Fruit fly (Drosophila melanogaster) whole organism, embryonic: ENCODE data around the gene et.

ENCODE experiments used
- Awh ChIP-seq: fragments of 200-800 bp; sonication (Bioruptor generic); IDR thresholded peaks from 2 replicates; pipeline ENCODE4, ENCODE4 v1.3.6; 2022; ENCODE audit warnings: missing biosample characterization, missing genetic modification characterization
- BEAF-32 ChIP-seq: fragments of 200-800 bp; sonication (Bioruptor generic); optimal IDR thresholded peaks from 3 replicates; lab custom pipeline; 2017; ENCODE audit warnings: missing biosample characterization, missing genetic modification characterization, mild to moderate bottlenecking, moderate library complexity, missing genetic modification reagents
- CG10274 ChIP-seq: fragments of 200-800 bp; sonication (Bioruptor generic); optimal IDR thresholded peaks from 3 replicates; lab custom pipeline; 2017; ENCODE audit warnings: missing biosample characterization, mild to moderate bottlenecking, missing genetic modification characterization
- CG10462 ChIP-seq: fragments of 200-800 bp; sonication (Bioruptor generic); optimal IDR thresholded peaks from 2 replicates; lab custom pipeline; 2016; ENCODE audit warnings: missing biosample characterization, missing genetic modification characterization
- CG10959 ChIP-seq: fragments of 200-800 bp; sonication (Bioruptor generic); IDR thresholded peaks from 2 replicates; pipeline ENCODE4 v1.3.6; 2022; ENCODE audit warnings: missing biosample characterization, missing genetic modification characterization
- CG11560 ChIP-seq: fragments of 200-800 bp; sonication (Bioruptor generic); IDR thresholded peaks from 3 replicates; pipeline ENCODE4 v1.3.6; 2022; ENCODE audit warnings: missing biosample characterization, missing genetic modification characterization
- CG12299 ChIP-seq: fragments of 200-800 bp; sonication (Bioruptor generic); optimal IDR thresholded peaks from 2 replicates; lab custom pipeline; 2018; ENCODE audit warnings: missing biosample characterization, mild to moderate bottlenecking, missing genetic modification characterization
- CG13287 ChIP-seq: fragments of 200-800 bp; sonication (Bioruptor generic); IDR thresholded peaks from 2 replicates; pipeline ENCODE4 v1.3.6; 2022; ENCODE audit warnings: missing biosample characterization, missing genetic modification characterization; ENCODE audit not compliant: partially characterized antibody
- CG15011 ChIP-seq: fragments of 200-800 bp; sonication (Bioruptor generic); optimal IDR thresholded peaks from 3 replicates; lab custom pipeline; 2018; ENCODE audit warnings: missing biosample characterization, mild to moderate bottlenecking, missing genetic modification characterization
- CG15073 ChIP-seq: fragments of 200-800 bp; sonication (Bioruptor generic); optimal IDR thresholded peaks from 2 replicates; lab custom pipeline; 2016; ENCODE audit warnings: missing biosample characterization, missing genetic modification characterization
- CG15269 ChIP-seq: fragments of 200-800 bp; sonication (Bioruptor generic); optimal IDR thresholded peaks from 2 replicates; lab custom pipeline; 2018; ENCODE audit warnings: missing biosample characterization, mild to moderate bottlenecking, missing genetic modification characterization, moderate library complexity
- CG17328 ChIP-seq: fragments of 200-800 bp; sonication (Bioruptor generic); IDR thresholded peaks from 2 replicates; pipeline ENCODE4 v1.3.6; 2022; ENCODE audit warnings: missing biosample characterization, missing genetic modification characterization
- CG1792 ChIP-seq: fragments of 200-800 bp; sonication (Bioruptor generic); optimal IDR thresholded peaks from 2 replicates; lab custom pipeline; 2016; ENCODE audit warnings: missing biosample characterization, missing genetic modification characterization
- CG18599 ChIP-seq: fragments of 200-800 bp; sonication (Bioruptor generic); optimal IDR thresholded peaks from 3 replicates; lab custom pipeline; 2017; ENCODE audit warnings: missing biosample characterization, missing genetic modification characterization, mild to moderate bottlenecking, moderate library complexity, missing genetic modification reagents
- CG32767 ChIP-seq: fragments of 200-800 bp; sonication (Bioruptor generic); IDR thresholded peaks from 2 replicates; pipeline ENCODE4 v1.3.6; 2022; ENCODE audit warnings: missing biosample characterization, missing genetic modification characterization
- CG3995 ChIP-seq: fragments of 200-800 bp; sonication (Bioruptor generic); optimal IDR thresholded peaks from 3 replicates; lab custom pipeline; 2016; ENCODE audit warnings: missing biosample characterization, missing genetic modification characterization
- CG4282 ChIP-seq: fragments of 200-800 bp; sonication (Bioruptor generic); optimal IDR thresholded peaks from 2 replicates; lab custom pipeline; 2016; ENCODE audit warnings: missing biosample characterization, missing genetic modification characterization
- CG7963 ChIP-seq: fragments of 200-800 bp; sonication (Bioruptor generic); IDR thresholded peaks from 3 replicates; pipeline ENCODE4 v1.3.6; 2022; ENCODE audit warnings: missing biosample characterization, missing genetic modification characterization; ENCODE audit not compliant: partially characterized antibody
- CG9609 ChIP-seq: fragments of 200-800 bp; sonication (Bioruptor generic); optimal IDR thresholded peaks from 3 replicates; lab custom pipeline; 2016; ENCODE audit warnings: missing biosample characterization, missing genetic modification characterization
- CHES-1-like ChIP-seq: fragments of 200-800 bp; sonication (Bioruptor generic); optimal IDR thresholded peaks from 2 replicates; lab custom pipeline; 2016; ENCODE audit warnings: missing biosample characterization, missing genetic modification characterization
- Camta ChIP-seq: fragments of 200-800 bp; sonication (Bioruptor generic); optimal IDR thresholded peaks from 2 replicates; lab custom pipeline; 2016; ENCODE audit warnings: missing biosample characterization, missing genetic modification characterization
- Dbx ChIP-seq: fragments of 200-800 bp; sonication (Bioruptor generic); IDR thresholded peaks from 3 replicates; pipeline ENCODE4 v1.3.6; 2022; ENCODE audit warnings: missing biosample characterization, missing genetic modification characterization
- Deaf1 ChIP-seq: fragments of 200-800 bp; optimal IDR thresholded peaks from 3 replicates; lab custom pipeline; 2019; ENCODE audit warnings: missing biosample characterization, mild to moderate bottlenecking, missing genetic modification characterization, moderate library complexity
- Dek ChIP-seq: fragments of 200-800 bp; sonication (Bioruptor generic); optimal IDR thresholded peaks from 3 replicates; lab custom pipeline; 2019; ENCODE audit warnings: missing biosample characterization, mild to moderate bottlenecking, missing genetic modification characterization, moderate library complexity
- Dip3 ChIP-seq: fragments of 200-800 bp; sonication (Bioruptor generic); optimal IDR thresholded peaks from 3 replicates; lab custom pipeline; 2016; ENCODE audit warnings: missing biosample characterization, missing genetic modification characterization
- E2f1 ChIP-seq: fragments of 200-800 bp; sonication (Bioruptor generic); IDR thresholded peaks from 2 replicates; pipeline ENCODE4 v1.3.6; 2022; ENCODE audit warnings: missing biosample characterization, missing genetic modification characterization
- Elba2 ChIP-seq: fragments of 200-800 bp; sonication (Bioruptor generic); optimal IDR thresholded peaks from 3 replicates; lab custom pipeline; 2016; ENCODE audit warnings: missing biosample characterization, missing genetic modification characterization
- Kr ChIP-seq: fragments of 200-800 bp; sonication (Bioruptor generic); optimal IDR thresholded peaks from 2 replicates; lab custom pipeline; 2017; ENCODE audit warnings: missing biosample characterization, mild to moderate bottlenecking, missing genetic modification characterization
- Lim3 ChIP-seq: fragments of 200-800 bp; sonication (Bioruptor generic); IDR thresholded peaks from 2 replicates; pipeline ENCODE4 v1.3.6; 2022; ENCODE audit warnings: missing biosample characterization, missing genetic modification characterization
- Max ChIP-seq: fragments of 200-800 bp; sonication (Bioruptor generic); optimal IDR thresholded peaks from 2 replicates; lab custom pipeline; 2016; ENCODE audit warnings: missing biosample characterization, mild to moderate bottlenecking, missing genetic modification characterization
- NfI ChIP-seq: fragments of 200-800 bp; sonication (Bioruptor generic); optimal IDR thresholded peaks from 3 replicates; lab custom pipeline; 2018; ENCODE audit warnings: missing biosample characterization, mild to moderate bottlenecking, missing genetic modification characterization, moderate library complexity
- Six4 ChIP-seq: fragments of 200-800 bp; sonication (Bioruptor generic); optimal IDR thresholded peaks from 2 replicates; lab custom pipeline; 2016; ENCODE audit warnings: missing biosample characterization, missing genetic modification characterization
- Taf1 ChIP-seq: fragments of 200-800 bp; sonication (Bioruptor generic); IDR thresholded peaks from 2 replicates; pipeline ENCODE4 v1.3.6; 2022; ENCODE audit warnings: missing biosample characterization, missing genetic modification characterization
- Xbp1 ChIP-seq: fragments of 200-800 bp; sonication (Bioruptor generic); optimal IDR thresholded peaks from 3 replicates; lab custom pipeline; 2016; ENCODE audit warnings: missing biosample characterization, mild to moderate bottlenecking, missing genetic modification characterization
- bowl ChIP-seq: fragments of 200-800 bp; sonication (Bioruptor generic); IDR thresholded peaks from 2 replicates; pipeline ENCODE4 v1.3.6; 2022; ENCODE audit warnings: missing biosample characterization, missing genetic modification characterization
- dan ChIP-seq: fragments of 200-800 bp; sonication (Bioruptor generic); IDR thresholded peaks from 2 replicates; pipeline ENCODE4 v1.3.6; 2022; ENCODE audit warnings: missing biosample characterization, missing genetic modification characterization
- dimm ChIP-seq: fragments of 200-800 bp; sonication (Bioruptor generic); IDR thresholded peaks from 2 replicates; pipeline ENCODE4 v1.3.6; 2022; ENCODE audit warnings: missing biosample characterization, missing genetic modification characterization
- grau ChIP-seq: fragments of 200-800 bp; optimal IDR thresholded peaks from 3 replicates; lab custom pipeline; 2019; ENCODE audit warnings: missing biosample characterization, mild to moderate bottlenecking, missing genetic modification characterization, moderate library complexity
- h ChIP-seq: fragments of >200 bp; optimal IDR thresholded peaks from 2 replicates; lab custom pipeline; 2017
- knrl ChIP-seq: fragments of 200-800 bp; sonication (Bioruptor generic); IDR thresholded peaks from 3 replicates; pipeline ENCODE4 v1.3.6; 2022; ENCODE audit warnings: missing biosample characterization, missing genetic modification characterization; ENCODE audit not compliant: partially characterized antibody
- luna ChIP-seq: fragments of 200-800 bp; sonication (Bioruptor generic); optimal IDR thresholded peaks from 2 replicates; lab custom pipeline; 2016; ENCODE audit warnings: missing biosample characterization, missing genetic modification characterization
- mirr ChIP-seq: fragments of 200-800 bp; sonication (Bioruptor generic); optimal IDR thresholded peaks from 3 replicates; lab custom pipeline; 2018; ENCODE audit warnings: missing biosample characterization, mild to moderate bottlenecking, missing genetic modification characterization
- nerfin-2 ChIP-seq: fragments of 200-800 bp; sonication (Bioruptor generic); IDR thresholded peaks from 2 replicates; pipeline ENCODE4 v1.3.6; 2022; ENCODE audit warnings: missing biosample characterization, missing genetic modification characterization; ENCODE audit not compliant: partially characterized antibody
- pfk ChIP-seq: fragments of 200-800 bp; sonication (Bioruptor generic); optimal IDR thresholded peaks from 2 replicates; lab custom pipeline; 2018; ENCODE audit warnings: missing biosample characterization, mild to moderate bottlenecking, missing genetic modification characterization, moderate library complexity
- schlank ChIP-seq: fragments of 200-800 bp; sonication (Bioruptor generic); optimal IDR thresholded peaks from 2 replicates; lab custom pipeline; 2018; ENCODE audit warnings: missing biosample characterization, mild to moderate bottlenecking, missing genetic modification characterization
- scrt ChIP-seq: fragments of 200-800 bp; sonication (Bioruptor generic); optimal IDR thresholded peaks from 2 replicates; lab custom pipeline; 2018; ENCODE audit warnings: missing biosample characterization, mild to moderate bottlenecking, missing genetic modification characterization, moderate library complexity
- sr ChIP-seq: fragments of 200-800 bp; sonication (Bioruptor generic); IDR thresholded peaks from 3 replicates; pipeline ENCODE4 v1.3.6; 2022; ENCODE audit warnings: missing biosample characterization, missing genetic modification characterization
- toy ChIP-seq: fragments of 200-800 bp; sonication (Bioruptor generic); IDR thresholded peaks from 2 replicates; pipeline ENCODE4 v1.3.6; 2022; ENCODE audit warnings: missing biosample characterization, missing genetic modification characterization
- wdn ChIP-seq: fragments of 200-800 bp; sonication (Bioruptor generic); IDR thresholded peaks from 2 replicates; pipeline ENCODE4 v1.3.6; 2022; ENCODE audit warnings: missing biosample characterization, missing genetic modification characterization
- zfh2 ChIP-seq: fragments of 200-800 bp; sonication (Bioruptor generic); optimal IDR thresholded peaks from 2 replicates; lab custom pipeline; 2016; ENCODE audit warnings: missing biosample characterization, missing genetic modification characterization

Gene et

dm6 chrX:19692951-19693698 lies 17.4 kb upstream of the et start, which contains the start of gene Mer (continued):
- TF ChIP-seq CG17328 (GFP tag; lab: Robert Waterston, UW) (peak; percentile 75), CG15269 (tag; lab: Kevin White, UChicago) (peak; percentile 86), Max (peak; percentile 69), CG7963 (no peak), NfI (GFP tag; lab: Kevin White, UChicago) (peak; percentile 86), scrt (GFP tag; lab: Kevin White, UChicago) (peak; percentile 91), Dbx (GFP tag; lab: Robert Waterston, UW) (peak; percentile 80; the same call in 2 of the 3 replicates), h (lab: Kevin White, UChicago) (no peak), Awh (GFP tag; lab: Robert Waterston, UW) (peak; percentile 79), Deaf1 (tag; lab: Kevin White, UChicago) (peak; percentile 54), CG15073 (no peak), CG10462 (GFP tag; lab: Kevin White, UChicago) (peak; percentile 62), CHES-1-like (GFP tag; lab: Kevin White, UChicago) (peak; percentile 80), CG15011 (no peak), Taf1 (GFP tag; lab: Robert Waterston, UW) (peak; percentile 69), dimm (GFP tag; lab: Robert Waterston, UW) (peak; percentile 37; the same call in 1 of the 2 replicates), Camta (GFP tag; lab: Kevin White, UChicago) (peak; percentile 81), E2f1 (GFP tag; lab: Robert Waterston, UW) (peak; percentile 82), zfh2 (GFP tag; lab: Kevin White, UChicago) (peak; percentile 84), CG11560 (tag; lab: Robert Waterston, UW) (0 out of 3 replicates have a peak, but pooled peaks have one; percentile 36), CG10959 (GFP tag; lab: Robert Waterston, UW) (peak; percentile 66), sr (GFP tag; lab: Robert Waterston, UW) (peak; percentile 31; the same call in 1 of the 3 replicates), CG3995 (peak; percentile 44), CG9609 (GFP tag; lab: Kevin White, UChicago) (peak; percentile 86), schlank (peak; percentile 75), CG4282 (peak; percentile 73), pfk (GFP tag; lab: Kevin White, UChicago) (peak; percentile 3), CG12299 (tag; lab: Kevin White, UChicago) (peak; percentile 84), Lim3 (GFP tag; lab: Robert Waterston, UW) (no peak), knrl (no peak), grau (tag; lab: Kevin White, UChicago) (peak; percentile 85), Dip3 (peak; percentile 47), luna (GFP tag; lab: Kevin White, UChicago) (peak; percentile 65), CG32767 (GFP tag; lab: Robert Waterston, UW) (peak; percentile 90), Elba2 (GFP tag; lab: Kevin White, UChicago) (peak; percentile 44), wdn (peak; percentile 55; the same call in 1 of the 2 replicates), CG10274 (peak; percentile 54), Dek (peak; percentile 74), toy (no peak), Xbp1 (peak; percentile 87), nerfin-2 (no peak), CG1792 (GFP tag; lab: Kevin White, UChicago) (peak; percentile 71), Six4 (GFP tag; lab: Kevin White, UChicago) (peak; percentile 78), BEAF-32 (GFP tag; lab: Kevin White, UChicago) (peak; percentile 34), mirr (GFP tag; lab: Kevin White, UChicago) (peak; percentile 85), CG18599 (peak; percentile 90), Kr (GFP tag; lab: Kevin White, UChicago) (no peak), CG13287 (GFP tag; lab: Robert Waterston, UW) (peak; percentile 53; the same call in 1 of the 2 replicates), dan (no peak), bowl (GFP tag; lab: Robert Waterston, UW) (0 out of 2 replicates have a peak, but pooled peaks have one; percentile 38)
